Fruit fly (Drosophila melanogaster) whole organism, embryonic: Measurements from ENCODE around the gene CG12974.
A peak's percentile ranks its signal among the peaks of the same experiment; 100 is the strongest.

Experiments
- Asciz ChIP-seq: fragments of 200-800 bp; sonication (Bioruptor generic); optimal IDR thresholded peaks from 2 replicates; lab custom pipeline; 2017; ENCODE audit warnings: missing biosample characterization, mild to moderate bottlenecking, missing genetic modification characterization, missing genetic modification reagents
- B-H1 ChIP-seq: fragments of 200-800 bp; sonication (Bioruptor generic); IDR thresholded peaks from 3 replicates; pipeline ENCODE4 v1.3.6; 2022; ENCODE audit warnings: missing biosample characterization, missing genetic modification characterization
- CG1024 ChIP-seq: fragments of 200-800 bp; sonication (Bioruptor generic); IDR thresholded peaks from 2 replicates; pipeline ENCODE4 v1.3.6; 2022; ENCODE audit warnings: missing biosample characterization, missing genetic modification characterization
- CG10462 ChIP-seq: fragments of 200-800 bp; sonication (Bioruptor generic); optimal IDR thresholded peaks from 2 replicates; lab custom pipeline; 2016; ENCODE audit warnings: missing biosample characterization, missing genetic modification characterization
- CG11085 ChIP-seq: fragments of 200-800 bp; sonication (Bioruptor generic); IDR thresholded peaks from 2 replicates; pipeline ENCODE4 v1.3.6; 2022; ENCODE audit warnings: missing biosample characterization, missing genetic modification characterization
- CG11560 ChIP-seq: fragments of 200-800 bp; sonication (Bioruptor generic); IDR thresholded peaks from 3 replicates; pipeline ENCODE4 v1.3.6; 2022; ENCODE audit warnings: missing biosample characterization, missing genetic modification characterization
- CG12071 ChIP-seq: fragments of 200-800 bp; sonication (Bioruptor generic); optimal IDR thresholded peaks from 3 replicates; lab custom pipeline; 2018; ENCODE audit warnings: missing biosample characterization, mild to moderate bottlenecking, missing genetic modification characterization
- CG12155 ChIP-seq: fragments of 200-800 bp; sonication (Bioruptor generic); optimal IDR thresholded peaks from 3 replicates; lab custom pipeline; 2016; ENCODE audit warnings: missing biosample characterization, missing genetic modification characterization
- CG13424 ChIP-seq: fragments of 200-800 bp; sonication (Bioruptor generic); optimal IDR thresholded peaks from 2 replicates; lab custom pipeline; 2019; ENCODE audit warnings: missing biosample characterization, mild to moderate bottlenecking, missing genetic modification characterization, moderate library complexity
- CG15601 ChIP-seq: fragments of 200-800 bp; sonication (Bioruptor generic); optimal IDR thresholded peaks from 3 replicates; lab custom pipeline; 2019; ENCODE audit warnings: missing biosample characterization, mild to moderate bottlenecking, missing genetic modification characterization, moderate library complexity
- CG17186 ChIP-seq: fragments of 200-800 bp; sonication (Bioruptor generic); optimal IDR thresholded peaks from 3 replicates; lab custom pipeline; 2017; ENCODE audit warnings: missing biosample characterization, missing genetic modification reagents, missing genetic modification characterization
- CG17829 ChIP-seq: fragments of 200-800 bp; optimal IDR thresholded peaks from 2 replicates; lab custom pipeline; 2019; ENCODE audit warnings: missing biosample characterization, mild to moderate bottlenecking, missing genetic modification characterization, moderate library complexity
- CG18619 ChIP-seq: fragments of 200-800 bp; sonication (Bioruptor generic); optimal IDR thresholded peaks from 3 replicates; lab custom pipeline; 2017; ENCODE audit warnings: missing biosample characterization, mild to moderate bottlenecking, missing genetic modification characterization
- CG2202 ChIP-seq: fragments of 200-800 bp; sonication (Bioruptor generic); optimal IDR thresholded peaks from 2 replicates; lab custom pipeline; 2018; ENCODE audit warnings: missing biosample characterization, mild to moderate bottlenecking, missing genetic modification characterization
- CG30431 ChIP-seq: fragments of 200-800 bp; sonication (Bioruptor generic); optimal IDR thresholded peaks from 2 replicates; lab custom pipeline; 2017; ENCODE audit warnings: missing biosample characterization, missing genetic modification characterization
- CG32532 ChIP-seq: fragments of 200-800 bp; sonication (Bioruptor generic); IDR thresholded peaks from 2 replicates; pipeline ENCODE4 v1.3.6; 2022; ENCODE audit warnings: missing biosample characterization, missing genetic modification characterization
- CG4854 ChIP-seq: fragments of 200-800 bp; sonication (Bioruptor generic); optimal IDR thresholded peaks from 2 replicates; lab custom pipeline; 2016; ENCODE audit warnings: missing biosample characterization, missing genetic modification characterization, inconsistent platforms
- CG6175 ChIP-seq: fragments of 200-800 bp; sonication (Bioruptor generic); IDR thresholded peaks from 3 replicates; pipeline ENCODE4 v1.3.6; 2022; ENCODE audit warnings: missing biosample characterization, missing genetic modification characterization
- CG6654 ChIP-seq: fragments of 200-800 bp; sonication (Bioruptor generic); optimal IDR thresholded peaks from 2 replicates; lab custom pipeline; 2017; ENCODE audit warnings: missing biosample characterization, mild to moderate bottlenecking, missing genetic modification characterization
- CG7928 ChIP-seq: fragments of 200-800 bp; sonication (Bioruptor generic); optimal IDR thresholded peaks from 2 replicates; lab custom pipeline; 2017; ENCODE audit warnings: missing biosample characterization, mild to moderate bottlenecking, missing genetic modification characterization
- Camta ChIP-seq: fragments of 200-800 bp; sonication (Bioruptor generic); optimal IDR thresholded peaks from 2 replicates; lab custom pipeline; 2016; ENCODE audit warnings: missing biosample characterization, missing genetic modification characterization
- Dip2 ChIP-seq: fragments of 200-800 bp; sonication (Bioruptor generic); IDR thresholded peaks from 2 replicates; pipeline ENCODE4 v1.3.6; 2022; ENCODE audit warnings: missing biosample characterization, missing genetic modification characterization
- Dp ChIP-seq: fragments of 200-800 bp; sonication (Bioruptor generic); optimal IDR thresholded peaks from 2 replicates; lab custom pipeline; 2018; ENCODE audit warnings: missing biosample characterization, mild to moderate bottlenecking, missing genetic modification characterization, moderate library complexity
- Gug ChIP-seq: fragments of 200-800 bp; sonication (Bioruptor generic); IDR thresholded peaks from 4 replicates; pipeline ENCODE4 v1.3.6; 2022; ENCODE audit warnings: missing biosample characterization, missing genetic modification characterization
- HHEX ChIP-seq: fragments of 200-800 bp; sonication (Bioruptor generic); optimal IDR thresholded peaks from 3 replicates; lab custom pipeline; 2017; ENCODE audit warnings: missing biosample characterization, mild to moderate bottlenecking, missing genetic modification characterization, missing genetic modification reagents
- HLH54F ChIP-seq: fragments of 200-800 bp; sonication (Bioruptor generic); optimal IDR thresholded peaks from 3 replicates; lab custom pipeline; 2016; ENCODE audit warnings: missing biosample characterization, missing genetic modification characterization
- Lhr ChIP-seq: fragments of 200-800 bp; sonication (Bioruptor generic); optimal IDR thresholded peaks from 3 replicates; lab custom pipeline; 2017; ENCODE audit warnings: mild to moderate bottlenecking, missing biosample characterization, missing genetic modification reagents, missing genetic modification characterization
- Mes4 ChIP-seq: fragments of 200-800 bp; sonication (Bioruptor generic); optimal IDR thresholded peaks from 2 replicates; lab custom pipeline; 2016; ENCODE audit warnings: missing biosample characterization, missing genetic modification characterization
- Ravus ChIP-seq: fragments of 200-800 bp; sonication (Bioruptor generic); IDR thresholded peaks from 2 replicates; pipeline ENCODE4 v1.3.6; 2022; ENCODE audit warnings: missing biosample characterization, missing genetic modification characterization
- Rx ChIP-seq: fragments of 200-800 bp; sonication (Bioruptor generic); IDR thresholded peaks from 2 replicates; pipeline ENCODE4 v1.3.6; 2022; ENCODE audit warnings: missing biosample characterization, missing genetic modification characterization
- caup ChIP-seq: fragments of 200-800 bp; sonication (Bioruptor generic); optimal IDR thresholded peaks from 3 replicates; lab custom pipeline; 2017; ENCODE audit warnings: missing biosample characterization, mild to moderate bottlenecking, missing genetic modification characterization, moderate library complexity; ENCODE audit not compliant: severe bottlenecking
- chm ChIP-seq: fragments of 200-800 bp; sonication (Bioruptor generic); IDR thresholded peaks from 2 replicates; pipeline ENCODE4 v1.3.6; 2022; ENCODE audit warnings: missing biosample characterization, missing genetic modification characterization
- danr ChIP-seq: fragments of 200-800 bp; sonication (Bioruptor generic); IDR thresholded peaks from 2 replicates; pipeline ENCODE4 v1.3.6; 2022; ENCODE audit warnings: missing biosample characterization, missing genetic modification characterization
- dm ChIP-seq: fragments of 200-800 bp; sonication (Bioruptor generic); optimal IDR thresholded peaks from 3 replicates; lab custom pipeline; 2016; ENCODE audit warnings: missing biosample characterization, missing genetic modification characterization
- ems ChIP-seq: fragments of 200-800 bp; sonication (Bioruptor generic); optimal IDR thresholded peaks from 3 replicates; lab custom pipeline; 2016; ENCODE audit warnings: missing biosample characterization, missing genetic modification characterization
- gfzf ChIP-seq: fragments of 200-800 bp; sonication (Bioruptor generic); optimal IDR thresholded peaks from 2 replicates; lab custom pipeline; 2016; ENCODE audit warnings: missing biosample characterization, mild to moderate bottlenecking, missing genetic modification characterization, moderate library complexity
- gro ChIP-seq: fragments of 200-800 bp; sonication (Bioruptor generic); optimal IDR thresholded peaks from 2 replicates; lab custom pipeline; 2016; ENCODE audit warnings: missing biosample characterization, missing genetic modification characterization
- h ChIP-seq: fragments of >200 bp; optimal IDR thresholded peaks from 2 replicates; lab custom pipeline; 2017
- hkb ChIP-seq, 2 experiments: fragments of 200-800 bp in 1 of 2; fragments of >200 bp in 1 of 2; sonication (Bioruptor generic) in 1 of 2; IDR thresholded peaks in 1 of 2; optimal IDR thresholded peaks in 1 of 2; 2 replicates each; pipeline versions ENCODE4 v1.3.6 to Lab custom; 2017 to 2022; ENCODE audit warnings: missing biosample characterization in 1 of 2, missing genetic modification characterization in 1 of 2
- hth ChIP-seq: fragments of >200 bp; optimal IDR thresholded peaks from 2 replicates; lab custom pipeline; 2017; ENCODE audit warnings: inconsistent platforms
- nmo ChIP-seq: fragments of 200-800 bp; sonication (Bioruptor generic); optimal IDR thresholded peaks from 2 replicates; lab custom pipeline; 2018; ENCODE audit warnings: missing biosample characterization, mild to moderate bottlenecking, missing genetic modification characterization, moderate library complexity
- nom ChIP-seq: fragments of 200-800 bp; sonication (Bioruptor generic); optimal IDR thresholded peaks from 2 replicates; lab custom pipeline; 2017; ENCODE audit warnings: missing biosample characterization, missing genetic modification characterization, mild to moderate bottlenecking, moderate library complexity, missing genetic modification reagents
- p53 ChIP-seq: fragments of 200-800 bp; sonication (Bioruptor generic); optimal IDR thresholded peaks from 2 replicates; lab custom pipeline; 2016; ENCODE audit warnings: missing biosample characterization, missing genetic modification characterization
- pita ChIP-seq: fragments of 200-800 bp; sonication (Bioruptor generic); optimal IDR thresholded peaks from 2 replicates; lab custom pipeline; 2017; ENCODE audit warnings: missing biosample characterization, mild to moderate bottlenecking, missing genetic modification characterization
- pzg ChIP-seq: fragments of 200-800 bp; sonication (Bioruptor generic); optimal IDR thresholded peaks from 3 replicates; lab custom pipeline; 2018; ENCODE audit warnings: missing biosample characterization, mild to moderate bottlenecking, missing genetic modification characterization, moderate library complexity
- salm ChIP-seq: fragments of 200-800 bp; sonication (Bioruptor generic); optimal IDR thresholded peaks from 2 replicates; lab custom pipeline; 2018; ENCODE audit warnings: missing biosample characterization, mild to moderate bottlenecking, missing genetic modification characterization
- sisA ChIP-seq: fragments of 200-800 bp; sonication (Bioruptor generic); IDR thresholded peaks from 2 replicates; pipeline ENCODE4 v1.3.6; 2022; ENCODE audit warnings: missing biosample characterization, missing genetic modification characterization
- slp2 ChIP-seq: fragments of 200-800 bp; sonication (Bioruptor generic); optimal IDR thresholded peaks from 2 replicates; lab custom pipeline; 2016; ENCODE audit warnings: missing biosample characterization, missing genetic modification characterization
- tna ChIP-seq: fragments of 200-800 bp; sonication (Bioruptor generic); IDR thresholded peaks from 2 replicates; pipeline ENCODE4 v1.3.6; 2022; ENCODE audit warnings: missing biosample characterization, missing genetic modification characterization; ENCODE audit not compliant: partially characterized antibody
- toy ChIP-seq: fragments of 200-800 bp; sonication (Bioruptor generic); IDR thresholded peaks from 2 replicates; pipeline ENCODE4 v1.3.6; 2022; ENCODE audit warnings: missing biosample characterization, missing genetic modification characterization
- vfl ChIP-seq: fragments of 200-800 bp; sonication (Bioruptor generic); optimal IDR thresholded peaks from 2 replicates; lab custom pipeline; 2016; ENCODE audit warnings: missing biosample characterization, missing genetic modification characterization
- zfh2 ChIP-seq: fragments of 200-800 bp; sonication (Bioruptor generic); optimal IDR thresholded peaks from 2 replicates; lab custom pipeline; 2016; ENCODE audit warnings: missing biosample characterization, missing genetic modification characterization

The CG12974 gene

DNA sequence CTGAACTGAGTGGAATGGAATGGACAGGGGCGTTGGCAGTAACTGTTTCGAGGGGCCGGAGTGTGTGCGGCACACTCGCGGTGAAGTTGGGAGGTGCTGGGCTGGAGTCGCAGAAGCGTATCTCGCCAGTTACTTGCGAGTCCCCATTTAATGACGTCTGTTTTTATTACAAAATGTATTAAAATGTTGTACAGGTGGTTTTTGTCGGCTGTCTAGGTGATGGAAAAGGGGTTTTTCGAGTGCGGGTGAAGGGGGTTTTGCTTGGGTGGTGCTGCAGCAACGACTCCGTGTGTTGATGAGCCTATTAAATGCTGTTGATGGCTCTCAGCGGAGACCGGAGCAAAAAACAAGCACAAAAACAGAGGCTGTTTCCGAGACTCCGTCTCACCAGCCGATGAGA is 34.4 kb downstream of the CG12974 start (continued):
- TF ChIP-seq Rx (GFP tag; lab: Robert Waterston, UW) (no peak), CG4854 (no peak), hkb (optimal IDR thresholded peaks at IDR 0.05; lab: Kevin White, UChicago) (no peak), hkb (GFP tag; IDR thresholded peaks at IDR 0.05; lab: Robert Waterston, UW) (no peak), zfh2 (no peak), pita (GFP tag; lab: Kevin White, UChicago) (no peak), caup (GFP tag; lab: Kevin White, UChicago) (no peak), pzg (GFP tag; lab: Kevin White, UChicago) (no peak), dm (GFP tag; lab: Kevin White, UChicago) (no peak), p53 (GFP tag; lab: Kevin White, UChicago) (no peak), CG6175 (GFP tag; lab: Robert Waterston, UW) (no peak; the same call in 2 of the 3 replicates), chm (GFP tag; lab: Robert Waterston, UW) (no peak), Asciz (GFP tag; lab: Kevin White, UChicago) (no peak), hth (lab: Kevin White, UChicago) (no peak), CG12155 (GFP tag; lab: Kevin White, UChicago) (no peak), gfzf (no peak), CG6654 (no peak), CG17186 (GFP tag; lab: Kevin White, UChicago) (no peak), CG32532 (GFP tag; lab: Robert Waterston, UW) (peak; percentile 42; the same call in 1 of the 2 replicates), CG18619 (no peak), Gug (peak; percentile 44; the same call in 1 of the 4 replicates), CG30431 (no peak), tna (GFP tag; lab: Robert Waterston, UW) (no peak), salm (tag; lab: Kevin White, UChicago) (no peak), Camta (GFP tag; lab: Kevin White, UChicago) (no peak), CG11085 (GFP tag; lab: Robert Waterston, UW) (no peak), CG1024 (GFP tag; lab: Robert Waterston, UW) (no peak), toy (GFP tag; lab: Robert Waterston, UW) (no peak), CG10462 (GFP tag; lab: Kevin White, UChicago) (no peak), nmo (no peak), CG12071 (no peak), B-H1 (GFP tag; lab: Robert Waterston, UW) (no peak), CG15601 (no peak), CG13424 (tag; lab: Kevin White, UChicago) (no peak), slp2 (GFP tag; lab: Kevin White, UChicago) (no peak), h (no peak), Dip2 (GFP tag; lab: Robert Waterston, UW) (no peak), vfl (GFP tag; lab: Kevin White, UChicago) (no peak), CG11560 (no peak), sisA (GFP tag; lab: Robert Waterston, UW) (peak; percentile 28; the same call in 1 of the 2 replicates), HHEX (GFP tag; lab: Kevin White, UChicago) (peak; percentile 18), Lhr (GFP tag; lab: Kevin White, UChicago) (no peak), ems (GFP tag; lab: Kevin White, UChicago) (no peak), Mes4 (GFP tag; lab: Kevin White, UChicago) (no peak), danr (GFP tag; lab: Robert Waterston, UW) (no peak), CG7928 (GFP tag; lab: Kevin White, UChicago) (no peak), CG17829 (tag; lab: Kevin White, UChicago) (no peak), Dp (GFP tag; lab: Kevin White, UChicago) (no peak), HLH54F (GFP tag; lab: Kevin White, UChicago) (no peak), Ravus (GFP tag; lab: Robert Waterston, UW) (no peak), CG2202 (tag; lab: Kevin White, UChicago) (no peak), gro (GFP tag; lab: Kevin White, UChicago) (no peak), nom (GFP tag; lab: Kevin White, UChicago) (peak; percentile 56)
